Fruit fly (Drosophila melanogaster) whole organism, embryonic: ENCODE results near the gene DIP1.

Experiments used
- Abd-B ChIP-seq: fragments of 200-800 bp; sonication (Bioruptor generic); optimal IDR thresholded peaks from 2 replicates; lab custom pipeline; 2018; ENCODE audit warnings: missing biosample characterization, mild to moderate bottlenecking, missing genetic modification characterization, moderate library complexity
- Ada2b ChIP-seq: fragments of 200-800 bp; sonication (Bioruptor generic); IDR thresholded peaks from 2 replicates; pipeline ENCODE4 v1.3.6; 2022; ENCODE audit warnings: missing biosample characterization, missing genetic modification characterization
- CG10267 ChIP-seq: fragments of 200-800 bp; sonication (Bioruptor generic); optimal IDR thresholded peaks from 2 replicates; lab custom pipeline; 2018; ENCODE audit warnings: missing biosample characterization, mild to moderate bottlenecking, missing genetic modification characterization, moderate library complexity
- CG11723 ChIP-seq: fragments of 200-800 bp; sonication (Bioruptor generic); optimal IDR thresholded peaks from 2 replicates; lab custom pipeline; 2017; ENCODE audit warnings: missing biosample characterization, mild to moderate bottlenecking, missing genetic modification characterization
- CG12104 ChIP-seq: fragments of 200-800 bp; sonication (Bioruptor generic); optimal IDR thresholded peaks from 3 replicates; lab custom pipeline; 2016; ENCODE audit warnings: missing biosample characterization, missing genetic modification characterization
- CG1233 ChIP-seq: fragments of 200-800 bp; sonication (Bioruptor generic); optimal IDR thresholded peaks from 4 replicates; lab custom pipeline; 2018; ENCODE audit warnings: missing biosample characterization, mild to moderate bottlenecking, missing genetic modification characterization
- CG12942 ChIP-seq: fragments of 200-800 bp; sonication (Bioruptor generic); optimal IDR thresholded peaks from 3 replicates; lab custom pipeline; 2016; ENCODE audit warnings: missing biosample characterization, missing genetic modification characterization
- CG13624 ChIP-seq: fragments of 200-800 bp; sonication (Bioruptor generic); optimal IDR thresholded peaks from 2 replicates; lab custom pipeline; 2016; ENCODE audit warnings: missing biosample characterization, missing genetic modification characterization
- CG1529 ChIP-seq: fragments of 200-800 bp; sonication (Bioruptor generic); optimal IDR thresholded peaks from 3 replicates; lab custom pipeline; 2018; ENCODE audit warnings: missing biosample characterization, missing genetic modification characterization
- CG1647 ChIP-seq: fragments of 200-800 bp; sonication (Bioruptor generic); optimal IDR thresholded peaks from 3 replicates; lab custom pipeline; 2016; ENCODE audit warnings: missing biosample characterization, missing genetic modification characterization
- CG16813 ChIP-seq: fragments of 200-800 bp; sonication (Bioruptor generic); IDR thresholded peaks from 3 replicates; pipeline ENCODE4 v1.3.6; 2022; ENCODE audit warnings: missing biosample characterization, missing genetic modification characterization; ENCODE audit not compliant: partially characterized antibody
- CG16863 ChIP-seq: fragments of 200-800 bp; sonication (Bioruptor generic); optimal IDR thresholded peaks from 3 replicates; lab custom pipeline; 2016; ENCODE audit warnings: missing biosample characterization, missing genetic modification characterization
- CG17359 ChIP-seq: fragments of 200-800 bp; sonication (Bioruptor generic); optimal IDR thresholded peaks from 3 replicates; lab custom pipeline; 2018; ENCODE audit warnings: missing biosample characterization, mild to moderate bottlenecking, missing genetic modification characterization, moderate library complexity
- CG2129 ChIP-seq: fragments of 200-800 bp; sonication (Bioruptor generic); IDR thresholded peaks from 2 replicates; pipeline ENCODE4 v1.3.6; 2022; ENCODE audit warnings: missing biosample characterization, missing genetic modification characterization; ENCODE audit not compliant: partially characterized antibody
- CG30431 ChIP-seq: fragments of 200-800 bp; sonication (Bioruptor generic); optimal IDR thresholded peaks from 2 replicates; lab custom pipeline; 2017; ENCODE audit warnings: missing biosample characterization, missing genetic modification characterization
- CG32767 ChIP-seq: fragments of 200-800 bp; sonication (Bioruptor generic); IDR thresholded peaks from 2 replicates; pipeline ENCODE4 v1.3.6; 2022; ENCODE audit warnings: missing biosample characterization, missing genetic modification characterization
- CG34224 ChIP-seq: fragments of 200-800 bp; sonication (Bioruptor generic); IDR thresholded peaks from 3 replicates; pipeline ENCODE4 v1.3.6; 2022; ENCODE audit warnings: missing biosample characterization, missing genetic modification characterization; ENCODE audit not compliant: partially characterized antibody
- CG8388 ChIP-seq: fragments of 200-800 bp; sonication (Bioruptor generic); optimal IDR thresholded peaks from 2 replicates; lab custom pipeline; 2019; ENCODE audit warnings: missing biosample characterization, mild to moderate bottlenecking, missing genetic modification characterization, moderate library complexity
- CG9817 ChIP-seq: fragments of 200-800 bp; sonication (Bioruptor generic); optimal IDR thresholded peaks from 2 replicates; lab custom pipeline; 2018; ENCODE audit warnings: missing biosample characterization, mild to moderate bottlenecking, missing genetic modification characterization, moderate library complexity
- CG9876 ChIP-seq: fragments of 200-800 bp; sonication (Bioruptor generic); optimal IDR thresholded peaks from 2 replicates; lab custom pipeline; 2016; ENCODE audit warnings: missing biosample characterization, missing genetic modification characterization
- CoRest ChIP-seq: fragments of 200-800 bp; sonication (Bioruptor generic); optimal IDR thresholded peaks from 3 replicates; lab custom pipeline; 2018; ENCODE audit warnings: missing biosample characterization, mild to moderate bottlenecking, missing genetic modification characterization, moderate library complexity
- Dek ChIP-seq: fragments of 200-800 bp; sonication (Bioruptor generic); optimal IDR thresholded peaks from 3 replicates; lab custom pipeline; 2019; ENCODE audit warnings: missing biosample characterization, mild to moderate bottlenecking, missing genetic modification characterization, moderate library complexity
- Dip2 ChIP-seq: fragments of 200-800 bp; sonication (Bioruptor generic); IDR thresholded peaks from 2 replicates; pipeline ENCODE4 v1.3.6; 2022; ENCODE audit warnings: missing biosample characterization, missing genetic modification characterization
- E2f2 ChIP-seq: fragments of 200-800 bp; sonication (Bioruptor generic); IDR thresholded peaks from 2 replicates; pipeline ENCODE4 v1.3.6; 2022; ENCODE audit warnings: missing biosample characterization, missing genetic modification characterization
- ERR ChIP-seq: fragments of 200-800 bp; sonication (Bioruptor generic); optimal IDR thresholded peaks from 2 replicates; lab custom pipeline; 2016; ENCODE audit warnings: missing biosample characterization, missing genetic modification characterization
- Ets97D ChIP-seq: fragments of 200-800 bp; sonication (Bioruptor generic); optimal IDR thresholded peaks from 3 replicates; lab custom pipeline; 2016; ENCODE audit warnings: missing biosample characterization, missing genetic modification characterization
- H2.0 ChIP-seq: fragments of 200-800 bp; sonication (Bioruptor generic); IDR thresholded peaks from 2 replicates; pipeline ENCODE4 v1.3.6; 2022; ENCODE audit warnings: missing biosample characterization, missing genetic modification characterization
- Mes4 ChIP-seq: fragments of 200-800 bp; sonication (Bioruptor generic); optimal IDR thresholded peaks from 2 replicates; lab custom pipeline; 2016; ENCODE audit warnings: missing biosample characterization, missing genetic modification characterization
- Mrtf ChIP-seq: fragments of 200-800 bp; sonication (Bioruptor generic); IDR thresholded peaks from 3 replicates; pipeline ENCODE4 v1.3.6; 2022; ENCODE audit warnings: missing biosample characterization, missing genetic modification characterization
- Nf-YA ChIP-seq: fragments of 200-800 bp; sonication (Bioruptor generic); IDR thresholded peaks from 2 replicates; pipeline ENCODE4 v1.3.6; 2022; ENCODE audit warnings: missing biosample characterization, missing genetic modification characterization
- Spps ChIP-seq: fragments of 200-800 bp; sonication (Bioruptor generic); optimal IDR thresholded peaks from 2 replicates; lab custom pipeline; 2018; ENCODE audit warnings: missing biosample characterization, mild to moderate bottlenecking, missing genetic modification characterization
- Ssrp ChIP-seq: fragments of 200-800 bp; sonication (Bioruptor generic); optimal IDR thresholded peaks from 2 replicates; lab custom pipeline; 2018; ENCODE audit warnings: missing biosample characterization, mild to moderate bottlenecking, missing genetic modification characterization, moderate library complexity
- TFAM ChIP-seq: fragments of 200-800 bp; sonication (Bioruptor generic); optimal IDR thresholded peaks from 2 replicates; lab custom pipeline; 2017; ENCODE audit warnings: missing biosample characterization, missing genetic modification characterization, inconsistent platforms
- Trl ChIP-seq, 3 experiments: fragments of >200 bp in 2 of 3; fragments of 200-800 bp in 1 of 3; sonication (Bioruptor generic) in 1 of 3; optimal IDR thresholded peaks; 2 replicates in 1 of 3; 3 replicates in 2 of 3; lab custom pipeline; 2016 to 2017; ENCODE audit warnings: missing biosample characterization in 1 of 3, missing genetic modification characterization in 1 of 3
- bsh ChIP-seq, 2 experiments: fragments of 200-800 bp; sonication (Bioruptor generic); optimal IDR thresholded peaks; 2 replicates each; lab custom pipeline; 2017 to 2018; ENCODE audit warnings: mild to moderate bottlenecking in 2 of 2, missing biosample characterization in 2 of 2, missing genetic modification characterization in 2 of 2, moderate library complexity in 1 of 2
- caup ChIP-seq: fragments of 200-800 bp; sonication (Bioruptor generic); optimal IDR thresholded peaks from 3 replicates; lab custom pipeline; 2017; ENCODE audit warnings: missing biosample characterization, mild to moderate bottlenecking, missing genetic modification characterization, moderate library complexity; ENCODE audit not compliant: severe bottlenecking
- cg ChIP-seq: fragments of 200-800 bp; sonication (Bioruptor generic); optimal IDR thresholded peaks from 3 replicates; lab custom pipeline; 2019; ENCODE audit warnings: missing biosample characterization, mild to moderate bottlenecking, missing genetic modification characterization, moderate library complexity
- ci ChIP-seq: fragments of 200-800 bp; sonication (Bioruptor generic); IDR thresholded peaks from 3 replicates; pipeline ENCODE4 v1.3.6; 2022; ENCODE audit warnings: missing biosample characterization, missing genetic modification characterization
- croc ChIP-seq: fragments of 200-800 bp; sonication (Bioruptor generic); conservative IDR thresholded peaks from 3 replicates; pipeline ENCODE4 v1.3.6; 2022; ENCODE audit warnings: missing biosample characterization, missing genetic modification characterization
- fd64A ChIP-seq: fragments of 200-800 bp; sonication (Bioruptor generic); optimal IDR thresholded peaks from 3 replicates; lab custom pipeline; 2018; ENCODE audit warnings: missing biosample characterization, mild to moderate bottlenecking, missing genetic modification characterization
- gcm2 ChIP-seq: fragments of 200-800 bp; sonication (Bioruptor generic); optimal IDR thresholded peaks from 2 replicates; lab custom pipeline; 2016; ENCODE audit warnings: missing biosample characterization, missing genetic modification characterization
- gfzf ChIP-seq: fragments of 200-800 bp; sonication (Bioruptor generic); optimal IDR thresholded peaks from 2 replicates; lab custom pipeline; 2016; ENCODE audit warnings: missing biosample characterization, mild to moderate bottlenecking, missing genetic modification characterization, moderate library complexity
- grn ChIP-seq: fragments of 200-800 bp; sonication (Bioruptor generic); optimal IDR thresholded peaks from 3 replicates; lab custom pipeline; 2017; ENCODE audit warnings: missing biosample characterization, missing genetic modification characterization
- jumu ChIP-seq: fragments of 200-800 bp; sonication (Bioruptor generic); optimal IDR thresholded peaks from 3 replicates; lab custom pipeline; 2016; ENCODE audit warnings: missing biosample characterization, missing genetic modification characterization
- knrl ChIP-seq: fragments of 200-800 bp; sonication (Bioruptor generic); IDR thresholded peaks from 3 replicates; pipeline ENCODE4 v1.3.6; 2022; ENCODE audit warnings: missing biosample characterization, missing genetic modification characterization; ENCODE audit not compliant: partially characterized antibody
- nerfin-2 ChIP-seq: fragments of 200-800 bp; sonication (Bioruptor generic); IDR thresholded peaks from 2 replicates; pipeline ENCODE4 v1.3.6; 2022; ENCODE audit warnings: missing biosample characterization, missing genetic modification characterization; ENCODE audit not compliant: partially characterized antibody
- sens ChIP-seq: fragments of 200-800 bp; sonication (Bioruptor generic); peaks from one replicate; lab custom pipeline; 2016; ENCODE audit warnings: missing biosample characterization, missing genetic modification characterization
- sr ChIP-seq: fragments of 200-800 bp; sonication (Bioruptor generic); IDR thresholded peaks from 3 replicates; pipeline ENCODE4 v1.3.6; 2022; ENCODE audit warnings: missing biosample characterization, missing genetic modification characterization
- usp ChIP-seq: fragments of >200 bp; optimal IDR thresholded peaks from 2 replicates; lab custom pipeline; 2017; ENCODE audit warnings: missing biosample characterization, missing genetic modification characterization
- zen2 ChIP-seq: fragments of 200-800 bp; sonication (Bioruptor generic); IDR thresholded peaks from 3 replicates; pipeline ENCODE4 v1.3.6; 2022; ENCODE audit warnings: missing biosample characterization, missing genetic modification characterization; ENCODE audit not compliant: partially characterized antibody
- zfh2 ChIP-seq: fragments of 200-800 bp; sonication (Bioruptor generic); optimal IDR thresholded peaks from 2 replicates; lab custom pipeline; 2016; ENCODE audit warnings: missing biosample characterization, missing genetic modification characterization

DIP1 gene

DNA sequence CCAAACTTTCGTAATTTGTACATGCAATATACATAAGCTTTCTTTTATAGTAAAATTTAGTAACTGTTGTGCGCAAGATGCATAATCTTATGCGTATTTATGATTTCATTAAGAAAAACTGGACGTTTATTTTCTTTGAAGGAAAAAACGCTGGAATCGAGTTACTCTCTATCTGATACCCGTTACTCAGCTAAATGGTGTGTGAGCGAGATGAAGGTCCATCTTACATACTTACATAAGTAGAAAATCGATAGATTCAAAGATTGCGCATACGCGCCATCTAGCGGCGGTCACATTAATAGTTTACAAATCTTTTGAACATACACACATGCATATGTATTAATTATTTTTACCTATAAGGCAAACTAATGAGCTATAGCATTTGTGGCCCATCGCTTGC is 24.4 kb downstream of the DIP1 start:
- no peak for TF ChIP-seq CG30431 (GFP tag; lab: Kevin White, UChicago)
- no peak for TF ChIP-seq bsh (GFP tag; optimal IDR thresholded peaks at IDR 0.05; lab: Kevin White, UChicago)
- TF ChIP-seq Dip2 (GFP tag; lab: Robert Waterston, UW) = no peak
- peak; percentile 38 for TF ChIP-seq sens (GFP tag; lab: Kevin White, UChicago)
- TF ChIP-seq CG9817 (tag; lab: Kevin White, UChicago) = no peak
- TF ChIP-seq zfh2 (GFP tag; lab: Kevin White, UChicago) = no peak
- no peak for TF ChIP-seq ERR (GFP tag; lab: Kevin White, UChicago)
- TF ChIP-seq usp (GFP tag; lab: Kevin White, UChicago) = no peak
- TF ChIP-seq CG2129 = no peak
- no peak for TF ChIP-seq CG1529 (GFP tag; lab: Kevin White, UChicago)
- TF ChIP-seq Nf-YA (GFP tag; lab: Robert Waterston, UW) = no peak
- TF ChIP-seq Ssrp (tag; lab: Kevin White, UChicago) = no peak
- TF ChIP-seq gfzf = peak; percentile 64
- TF ChIP-seq CG13624 (GFP tag; lab: Kevin White, UChicago) = no peak
- 0 out of 2 replicates have a peak, but pooled peaks have one; percentile 33 for TF ChIP-seq nerfin-2
- TF ChIP-seq CoRest (tag; lab: Kevin White, UChicago) = no peak
- no peak for TF ChIP-seq CG1647 (GFP tag; lab: Kevin White, UChicago)
- no peak for TF ChIP-seq CG12942 (GFP tag; lab: Kevin White, UChicago)
- no peak for TF ChIP-seq caup (GFP tag; lab: Kevin White, UChicago)
- peak; percentile 53; the same call in 2 of the 3 replicates for TF ChIP-seq CG16813 (GFP tag; lab: Robert Waterston, UW)
- TF ChIP-seq fd64A (GFP tag; lab: Kevin White, UChicago) = no peak
- no peak for TF ChIP-seq ci (GFP tag; lab: Robert Waterston, UW)
- TF ChIP-seq CG9876 (GFP tag; lab: Kevin White, UChicago) = no peak
- peak; percentile 49 for TF ChIP-seq cg (GFP tag; lab: Kevin White, UChicago)
- no peak for TF ChIP-seq CG12104
- TF ChIP-seq CG10267 (tag; lab: Kevin White, UChicago) = no peak
- no peak for TF ChIP-seq zen2 (GFP tag; lab: Robert Waterston, UW)
- no peak for TF ChIP-seq Abd-B (GFP tag; lab: Kevin White, UChicago)
- no peak for TF ChIP-seq croc (GFP tag; lab: Robert Waterston, UW)
- no peak for TF ChIP-seq CG34224 (GFP tag; lab: Robert Waterston, UW)
- no peak for TF ChIP-seq CG32767 (GFP tag; lab: Robert Waterston, UW)
- TF ChIP-seq Dek = no peak
- TF ChIP-seq CG16863 = no peak
- TF ChIP-seq gcm2 (GFP tag; lab: Kevin White, UChicago) = no peak
- TF ChIP-seq TFAM (GFP tag; lab: Kevin White, UChicago) = no peak
- TF ChIP-seq H2.0 (GFP tag; lab: Robert Waterston, UW) = no peak
- no peak for TF ChIP-seq CG8388
- TF ChIP-seq CG11723 (GFP tag; lab: Kevin White, UChicago) = no peak
- 0 out of 3 replicates have a peak, but pooled peaks have one; percentile 11 for TF ChIP-seq knrl (GFP tag; lab: Robert Waterston, UW)
- TF ChIP-seq Trl (optimal IDR thresholded peaks at IDR 0.05; lab: Kevin White, UChicago) = no peak
- TF ChIP-seq Trl (GFP tag; optimal IDR thresholded peaks at IDR 0.05; lab: Kevin White, UChicago) = no peak
- no peak for TF ChIP-seq Spps
- TF ChIP-seq sr = no peak
- TF ChIP-seq Mes4 = no peak
- TF ChIP-seq Ada2b (GFP tag; lab: Robert Waterston, UW) = no peak
- TF ChIP-seq Mrtf (GFP tag; lab: Robert Waterston, UW) = no peak
- no peak for TF ChIP-seq CG17359 (tag; lab: Kevin White, UChicago)
- TF ChIP-seq E2f2 (GFP tag; lab: Robert Waterston, UW) = 0 out of 2 replicates have a peak, but pooled peaks have one; percentile 20
- peak; percentile 14 for TF ChIP-seq grn (GFP tag; lab: Kevin White, UChicago)
- no peak for TF ChIP-seq CG1233 (GFP tag; lab: Kevin White, UChicago)
- TF ChIP-seq jumu (GFP tag; lab: Kevin White, UChicago) = no peak
- no peak for TF ChIP-seq Ets97D
